Worm (Caenorhabditis elegans) whole organism, midembryonic: ENCODE data around the gene F54D12.10.

Experiments
- T22C8.4 ChIP-seq: fragments of 200-800 bp; sonication (Bioruptor generic); IDR thresholded peaks from 2 replicates; pipeline ENCODE4 v1.3.6; 2022; ENCODE audit warnings: missing genetic modification characterization, missing compliant biosample characterization
- flt-1 ChIP-seq: fragments of 200-800 bp; sonication (Bioruptor generic); IDR thresholded peaks from 2 replicates; pipeline ENCODE4 v1.3.6; 2022; ENCODE audit warnings: missing genetic modification characterization, missing compliant biosample characterization
- tab-1 ChIP-seq: fragments of 200-800 bp; sonication (Bioruptor generic); IDR thresholded peaks from 2 replicates; pipeline ENCODE4 v1.3.6; 2022; ENCODE audit warnings: missing genetic modification characterization, missing compliant biosample characterization

DNA sequence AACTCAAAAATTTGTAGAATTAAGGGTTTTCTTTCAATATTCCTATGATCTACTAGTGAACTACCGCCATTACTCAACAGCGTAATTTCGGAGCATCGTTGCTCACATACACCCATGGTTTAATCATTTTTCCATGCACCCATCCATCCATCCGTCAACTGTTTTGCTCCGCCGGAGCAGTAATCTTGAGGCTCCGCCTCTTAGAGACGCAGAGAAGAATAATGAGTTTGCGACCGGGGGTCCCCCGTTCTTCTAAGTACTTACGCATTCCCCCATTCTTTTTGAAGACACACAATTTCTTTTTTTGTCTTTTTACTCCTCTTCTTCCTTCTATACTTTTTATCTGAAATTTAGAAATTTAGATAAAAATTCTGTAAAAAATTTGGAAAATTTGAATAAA is 40.0 kb downstream of the F54D12.10 start:
- TF ChIP-seq tab-1 (GFP tag; lab: Robert Waterston, UW) (0 out of 2 replicates have a peak, but pooled peaks have one; percentile 57), T22C8.4 (no peak), flt-1 (no peak)
